Fruit fly (Drosophila melanogaster) whole organism, embryonic: Measurements from ENCODE around the gene CG32713.

ENCODE experiments used
- ATbp ChIP-seq: fragments of 200-800 bp; sonication (Bioruptor generic); optimal IDR thresholded peaks from 2 replicates; lab custom pipeline; 2017; ENCODE audit warnings: missing biosample characterization, mild to moderate bottlenecking, missing genetic modification characterization, missing genetic modification reagents
- Atf6 ChIP-seq: fragments of 200-800 bp; sonication (Bioruptor generic); IDR thresholded peaks from 2 replicates; pipeline ENCODE4 v1.3.6; 2022; ENCODE audit warnings: missing biosample characterization, missing genetic modification characterization
- CG12769 ChIP-seq: fragments of 200-800 bp; sonication (Bioruptor generic); optimal IDR thresholded peaks from 2 replicates; lab custom pipeline; 2019; ENCODE audit warnings: missing biosample characterization, mild to moderate bottlenecking, missing genetic modification characterization, moderate library complexity
- CG13624 ChIP-seq: fragments of 200-800 bp; sonication (Bioruptor generic); optimal IDR thresholded peaks from 2 replicates; lab custom pipeline; 2016; ENCODE audit warnings: missing biosample characterization, missing genetic modification characterization
- CG15073 ChIP-seq: fragments of 200-800 bp; sonication (Bioruptor generic); optimal IDR thresholded peaks from 2 replicates; lab custom pipeline; 2016; ENCODE audit warnings: missing biosample characterization, missing genetic modification characterization
- CG17359 ChIP-seq: fragments of 200-800 bp; sonication (Bioruptor generic); optimal IDR thresholded peaks from 3 replicates; lab custom pipeline; 2018; ENCODE audit warnings: missing biosample characterization, mild to moderate bottlenecking, missing genetic modification characterization, moderate library complexity
- CG18262 ChIP-seq: fragments of 200-800 bp; optimal IDR thresholded peaks from 3 replicates; lab custom pipeline; 2019; ENCODE audit warnings: missing biosample characterization, mild to moderate bottlenecking, missing genetic modification characterization, moderate library complexity
- CG2199 ChIP-seq: fragments of 200-800 bp; sonication (Bioruptor generic); IDR thresholded peaks from 3 replicates; pipeline ENCODE4 v1.3.6; 2022; ENCODE audit warnings: missing biosample characterization, missing genetic modification characterization
- CG2678 ChIP-seq: fragments of 200-800 bp; sonication (Bioruptor generic); optimal IDR thresholded peaks from 3 replicates; lab custom pipeline; 2019; ENCODE audit warnings: missing biosample characterization, mild to moderate bottlenecking, missing genetic modification characterization, moderate library complexity
- CG32772 ChIP-seq: fragments of 200-800 bp; sonication (Bioruptor generic); IDR thresholded peaks from 2 replicates; pipeline ENCODE4 v1.3.6; 2022; ENCODE audit warnings: missing biosample characterization, missing genetic modification characterization
- CG3281 ChIP-seq: fragments of 200-800 bp; sonication (Bioruptor generic); optimal IDR thresholded peaks from 3 replicates; lab custom pipeline; 2017; ENCODE audit warnings: missing biosample characterization, mild to moderate bottlenecking, missing genetic modification characterization
- CG4707 ChIP-seq: fragments of 200-800 bp; sonication (Bioruptor generic); optimal IDR thresholded peaks from 2 replicates; lab custom pipeline; 2018; ENCODE audit warnings: missing biosample characterization, mild to moderate bottlenecking, missing genetic modification characterization, moderate library complexity
- CG5180 ChIP-seq: fragments of 200-800 bp; sonication (Bioruptor generic); optimal IDR thresholded peaks from 3 replicates; lab custom pipeline; 2017; ENCODE audit warnings: missing biosample characterization, missing genetic modification characterization, mild to moderate bottlenecking, moderate library complexity, missing genetic modification reagents
- CG6689 ChIP-seq: fragments of 200-800 bp; sonication (Bioruptor generic); IDR thresholded peaks from 2 replicates; pipeline ENCODE4 v1.3.6; 2022; ENCODE audit warnings: missing biosample characterization, missing genetic modification characterization
- CG6791 ChIP-seq: fragments of 200-800 bp; sonication (Bioruptor generic); IDR thresholded peaks from 3 replicates; pipeline ENCODE4 v1.3.6; 2022; ENCODE audit warnings: missing biosample characterization, missing genetic modification characterization; ENCODE audit not compliant: partially characterized antibody
- CG8290 ChIP-seq, 3 experiments: fragments of 200-800 bp; sonication (Bioruptor generic); optimal IDR thresholded peaks; 2 replicates each; lab custom pipeline; 2016 to 2019; ENCODE audit warnings: missing biosample characterization in 3 of 3, missing genetic modification characterization in 3 of 3, mild to moderate bottlenecking in 2 of 3, moderate library complexity in 1 of 3
- CG9609 ChIP-seq: fragments of 200-800 bp; sonication (Bioruptor generic); optimal IDR thresholded peaks from 3 replicates; lab custom pipeline; 2016; ENCODE audit warnings: missing biosample characterization, missing genetic modification characterization
- Camta ChIP-seq: fragments of 200-800 bp; sonication (Bioruptor generic); optimal IDR thresholded peaks from 2 replicates; lab custom pipeline; 2016; ENCODE audit warnings: missing biosample characterization, missing genetic modification characterization
- ERR ChIP-seq: fragments of 200-800 bp; sonication (Bioruptor generic); optimal IDR thresholded peaks from 2 replicates; lab custom pipeline; 2016; ENCODE audit warnings: missing biosample characterization, missing genetic modification characterization
- Fer1 ChIP-seq: fragments of 200-800 bp; sonication (Bioruptor generic); optimal IDR thresholded peaks from 2 replicates; lab custom pipeline; 2017; ENCODE audit warnings: missing biosample characterization, mild to moderate bottlenecking, missing genetic modification characterization
- GATAe ChIP-seq: fragments of 200-800 bp; sonication (Bioruptor generic); conservative IDR thresholded peaks from 2 replicates; pipeline ENCODE4 v1.3.6; 2022; ENCODE audit warnings: missing biosample characterization, missing genetic modification characterization
- Hr39 ChIP-seq: fragments of >200 bp; optimal IDR thresholded peaks from 2 replicates; lab custom pipeline; 2017
- Lpt ChIP-seq: fragments of >200 bp; optimal IDR thresholded peaks from 2 replicates; lab custom pipeline; 2018; ENCODE audit warnings: missing biosample characterization, missing genetic modification characterization
- Oaz ChIP-seq: fragments of 200-800 bp; sonication (Bioruptor generic); IDR thresholded peaks from 2 replicates; pipeline ENCODE4 v1.3.6; 2022; ENCODE audit warnings: missing biosample characterization, missing genetic modification characterization
- Oli ChIP-seq: fragments of 200-800 bp; sonication (Bioruptor generic); optimal IDR thresholded peaks from 2 replicates; lab custom pipeline; 2018; ENCODE audit warnings: missing biosample characterization, mild to moderate bottlenecking, missing genetic modification characterization, moderate library complexity
- Opbp ChIP-seq: fragments of 200-800 bp; sonication (Bioruptor generic); IDR thresholded peaks from 3 replicates; pipeline ENCODE4 v1.3.6; 2022; ENCODE audit warnings: missing biosample characterization, missing genetic modification characterization; ENCODE audit not compliant: partially characterized antibody
- Ptx1 ChIP-seq: fragments of 200-800 bp; sonication (Bioruptor generic); IDR thresholded peaks from 2 replicates; pipeline ENCODE4 v1.3.6; 2022; ENCODE audit warnings: missing biosample characterization, missing genetic modification characterization
- Rfx ChIP-seq: fragments of 200-800 bp; sonication (Bioruptor generic); IDR thresholded peaks from 2 replicates; pipeline ENCODE4 v1.3.6; 2022; ENCODE audit warnings: missing biosample characterization, missing genetic modification characterization
- Trl ChIP-seq, 3 experiments: fragments of >200 bp in 2 of 3; fragments of 200-800 bp in 1 of 3; sonication (Bioruptor generic) in 1 of 3; optimal IDR thresholded peaks; 2 replicates in 1 of 3; 3 replicates in 2 of 3; lab custom pipeline; 2016 to 2017; ENCODE audit warnings: missing biosample characterization in 1 of 3, missing genetic modification characterization in 1 of 3
- Vsx1 ChIP-seq: fragments of 200-800 bp; sonication (Bioruptor generic); optimal IDR thresholded peaks from 2 replicates; lab custom pipeline; 2017; ENCODE audit warnings: missing biosample characterization, mild to moderate bottlenecking, missing genetic modification characterization, missing genetic modification reagents
- az2 ChIP-seq: fragments of 200-800 bp; sonication (Bioruptor generic); optimal IDR thresholded peaks from 3 replicates; lab custom pipeline; 2016; ENCODE audit warnings: missing biosample characterization, missing genetic modification characterization
- danr ChIP-seq: fragments of 200-800 bp; sonication (Bioruptor generic); IDR thresholded peaks from 2 replicates; pipeline ENCODE4 v1.3.6; 2022; ENCODE audit warnings: missing biosample characterization, missing genetic modification characterization
- dmrt99B ChIP-seq: fragments of 200-800 bp; sonication (Bioruptor generic); optimal IDR thresholded peaks from 2 replicates; lab custom pipeline; 2018; ENCODE audit warnings: missing biosample characterization, mild to moderate bottlenecking, missing genetic modification characterization, moderate library complexity
- dpn ChIP-seq, 2 experiments: fragments of 200-800 bp; sonication (Bioruptor generic); optimal IDR thresholded peaks; 3 replicates each; lab custom pipeline; 2016; ENCODE audit warnings: missing biosample characterization in 2 of 2, missing genetic modification characterization in 2 of 2
- esg ChIP-seq: fragments of 200-800 bp; sonication (Bioruptor generic); conservative IDR thresholded peaks from 2 replicates; pipeline ENCODE4 v1.3.6; 2022; ENCODE audit warnings: missing biosample characterization, missing genetic modification characterization
- hb ChIP-seq: fragments of 200-800 bp; sonication (Bioruptor generic); IDR thresholded peaks from 3 replicates; pipeline ENCODE4 v1.3.6; 2022; ENCODE audit warnings: missing biosample characterization, missing genetic modification characterization; ENCODE audit not compliant: partially characterized antibody
- jigr1 ChIP-seq: fragments of 200-800 bp; sonication (Bioruptor generic); IDR thresholded peaks from 3 replicates; pipeline ENCODE4 v1.3.6; 2022; ENCODE audit warnings: missing biosample characterization, missing genetic modification characterization
- jumu ChIP-seq: fragments of 200-800 bp; sonication (Bioruptor generic); optimal IDR thresholded peaks from 3 replicates; lab custom pipeline; 2016; ENCODE audit warnings: missing biosample characterization, missing genetic modification characterization
- klu ChIP-seq: fragments of 200-800 bp; sonication (Bioruptor generic); IDR thresholded peaks from 2 replicates; pipeline ENCODE4 v1.3.6; 2022; ENCODE audit warnings: missing biosample characterization, missing genetic modification characterization
- lab ChIP-seq: fragments of 200-800 bp; sonication (Bioruptor generic); optimal IDR thresholded peaks from 3 replicates; lab custom pipeline; 2017; ENCODE audit warnings: missing biosample characterization, missing genetic modification characterization, mild to moderate bottlenecking, moderate library complexity, missing genetic modification reagents
- lmd ChIP-seq: fragments of 200-800 bp; sonication (Bioruptor generic); IDR thresholded peaks from 2 replicates; pipeline ENCODE4 v1.3.6; 2022; ENCODE audit warnings: missing biosample characterization, missing genetic modification characterization
- nmo ChIP-seq: fragments of 200-800 bp; sonication (Bioruptor generic); optimal IDR thresholded peaks from 2 replicates; lab custom pipeline; 2018; ENCODE audit warnings: missing biosample characterization, mild to moderate bottlenecking, missing genetic modification characterization, moderate library complexity
- phol ChIP-seq: fragments of 200-800 bp; sonication (Bioruptor generic); optimal IDR thresholded peaks from 3 replicates; lab custom pipeline; 2018; ENCODE audit warnings: missing biosample characterization, mild to moderate bottlenecking, missing genetic modification characterization, moderate library complexity
- pum ChIP-seq: fragments of 200-800 bp; sonication (Bioruptor generic); optimal IDR thresholded peaks from 2 replicates; lab custom pipeline; 2016; ENCODE audit warnings: missing biosample characterization, missing genetic modification characterization
- ranshi ChIP-seq: fragments of 200-800 bp; sonication (Bioruptor generic); IDR thresholded peaks from 2 replicates; pipeline ENCODE4 v1.3.6; 2022; ENCODE audit warnings: missing biosample characterization, missing genetic modification characterization
- row ChIP-seq: fragments of 200-800 bp; sonication (Bioruptor generic); IDR thresholded peaks from 3 replicates; pipeline ENCODE4 v1.3.6; 2022; ENCODE audit warnings: missing biosample characterization, missing genetic modification characterization
- sens ChIP-seq: fragments of 200-800 bp; sonication (Bioruptor generic); peaks from one replicate; lab custom pipeline; 2016; ENCODE audit warnings: missing biosample characterization, missing genetic modification characterization
- tin ChIP-seq: fragments of 200-800 bp; sonication (Bioruptor generic); optimal IDR thresholded peaks from 3 replicates; lab custom pipeline; 2016; ENCODE audit warnings: missing biosample characterization, missing genetic modification characterization
- trh ChIP-seq: fragments of 200-800 bp; sonication (Bioruptor generic); optimal IDR thresholded peaks from 2 replicates; lab custom pipeline; 2016; ENCODE audit warnings: missing biosample characterization, missing genetic modification characterization
- tx ChIP-seq: fragments of 200-800 bp; sonication (Bioruptor generic); optimal IDR thresholded peaks from 2 replicates; lab custom pipeline; 2016; ENCODE audit warnings: missing biosample characterization, missing genetic modification characterization
- vfl ChIP-seq: fragments of 200-800 bp; sonication (Bioruptor generic); optimal IDR thresholded peaks from 2 replicates; lab custom pipeline; 2016; ENCODE audit warnings: missing biosample characterization, missing genetic modification characterization

The CG32713 gene

DNA sequence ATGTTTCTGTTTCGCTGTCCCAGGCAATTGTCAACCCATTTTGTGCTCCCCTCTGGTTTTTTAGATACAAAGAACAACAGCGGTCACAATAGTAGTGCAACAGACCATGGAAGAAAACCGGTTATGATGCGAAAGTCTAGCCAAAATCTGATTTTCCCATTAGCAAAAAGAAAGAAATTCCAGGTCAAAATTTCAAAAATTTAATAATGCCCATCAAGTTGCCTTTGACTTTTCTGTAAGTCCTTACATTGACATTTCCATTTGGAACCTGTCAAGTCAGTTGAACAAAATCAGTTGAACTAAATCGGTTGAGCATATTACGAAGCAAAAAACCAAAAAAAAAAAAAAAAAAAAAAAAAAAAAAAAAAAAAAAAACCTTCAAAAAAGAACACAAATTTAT, 40.5 kb downstream of the CG32713 start (continued):
- no peak for TF ChIP-seq Vsx1 (GFP tag; lab: Kevin White, UChicago)
- no peak for TF ChIP-seq klu
- TF ChIP-seq vfl (GFP tag; lab: Kevin White, UChicago), result no peak
- peak; percentile 29 for TF ChIP-seq jumu (GFP tag; lab: Kevin White, UChicago)
- TF ChIP-seq Fer1 (GFP tag; lab: Kevin White, UChicago), result no peak
- peak; percentile 39 for TF ChIP-seq lmd (GFP tag; lab: Robert Waterston, UW)
- TF ChIP-seq nmo (GFP tag; lab: Kevin White, UChicago), result peak; percentile 63
- peak; percentile 6 for TF ChIP-seq CG18262 (tag; lab: Kevin White, UChicago)
- peak; percentile 36 for TF ChIP-seq CG13624
- 0 out of 2 replicates have a peak, but pooled peaks have one; percentile 12 for TF ChIP-seq Ptx1 (GFP tag; lab: Robert Waterston, UW)
- TF ChIP-seq tin, result peak; percentile 23
- TF ChIP-seq CG12769 (tag; lab: Kevin White, UChicago), result no peak
- peak; percentile 11 for TF ChIP-seq ATbp
- TF ChIP-seq Rfx (GFP tag; lab: Robert Waterston, UW), result 0 out of 2 replicates have a peak, but pooled peaks have one; percentile 29
- TF ChIP-seq CG9609 (GFP tag; lab: Kevin White, UChicago), result no peak
- no peak for TF ChIP-seq Atf6 (GFP tag; lab: Robert Waterston, UW)
- 0 out of 2 replicates have a peak, but pooled peaks have one; percentile 8 for TF ChIP-seq esg (GFP tag; lab: Robert Waterston, UW)
- TF ChIP-seq Hr39 (lab: Kevin White, UChicago), result no peak
- TF ChIP-seq CG3281 (GFP tag; lab: Kevin White, UChicago), result peak; percentile 8
- TF ChIP-seq CG6689 (GFP tag; lab: Robert Waterston, UW), result no peak
- TF ChIP-seq CG2678 (tag; lab: Kevin White, UChicago), result peak; percentile 48
- TF ChIP-seq tx (GFP tag; lab: Kevin White, UChicago), result no peak
- 0 out of 2 replicates have a peak, but pooled peaks have one; percentile 20 for TF ChIP-seq CG32772 (GFP tag; lab: Robert Waterston, UW)
- no peak for TF ChIP-seq Lpt (GFP tag; lab: Kevin White, UChicago)
- no peak for TF ChIP-seq ERR (GFP tag; lab: Kevin White, UChicago)
- TF ChIP-seq sens (GFP tag; lab: Kevin White, UChicago), result peak; percentile 94
- TF ChIP-seq danr (GFP tag; lab: Robert Waterston, UW), result no peak
- TF ChIP-seq trh (GFP tag; lab: Kevin White, UChicago), result no peak
- TF ChIP-seq Opbp (GFP tag; lab: Robert Waterston, UW), result no peak
- TF ChIP-seq ranshi, result no peak
- TF ChIP-seq dpn (GFP tag; optimal IDR thresholded peaks at IDR 0.05; lab: Kevin White, UChicago), result peak in 1 of 2 experiments; percentile 52
- no peak for TF ChIP-seq Oaz (GFP tag; lab: Robert Waterston, UW)
- TF ChIP-seq CG4707 (GFP tag; lab: Kevin White, UChicago), result no peak
- no peak for TF ChIP-seq GATAe (GFP tag; lab: Robert Waterston, UW)
- peak; percentile 16 for TF ChIP-seq Oli (tag; lab: Kevin White, UChicago)
- TF ChIP-seq az2 (GFP tag; lab: Kevin White, UChicago), result peak; percentile 18
- no peak for TF ChIP-seq hb (GFP tag; lab: Robert Waterston, UW)
- TF ChIP-seq CG5180 (GFP tag; lab: Kevin White, UChicago), result no peak
- no peak for TF ChIP-seq jigr1 (GFP tag; lab: Robert Waterston, UW)
- peak; percentile 23 for TF ChIP-seq phol
- TF ChIP-seq Trl (optimal IDR thresholded peaks at IDR 0.05; lab: Kevin White, UChicago), result no peak
- peak; percentile 46 for TF ChIP-seq Trl (GFP tag; optimal IDR thresholded peaks at IDR 0.05; lab: Kevin White, UChicago)
- 0 out of 3 replicates have a peak, but pooled peaks have one; percentile 13 for TF ChIP-seq CG2199 (GFP tag; lab: Robert Waterston, UW)
- TF ChIP-seq lab, result no peak
- peak; percentile 60 for TF ChIP-seq Camta (GFP tag; lab: Kevin White, UChicago)
- no peak for TF ChIP-seq row (GFP tag; lab: Robert Waterston, UW)
- peak; percentile 27 for TF ChIP-seq pum (GFP tag; lab: Kevin White, UChicago)
- TF ChIP-seq CG8290 (GFP tag; optimal IDR thresholded peaks at IDR 0.05; lab: Kevin White, UChicago), result peak; percentile 10
- TF ChIP-seq CG8290 (tag; optimal IDR thresholded peaks at IDR 0.05; lab: Kevin White, UChicago), result no peak
- no peak for TF ChIP-seq CG15073
- TF ChIP-seq CG17359 (tag; lab: Kevin White, UChicago), result peak; percentile 38
- peak; percentile 54 for TF ChIP-seq dmrt99B (tag; lab: Kevin White, UChicago)
- TF ChIP-seq CG6791 (GFP tag; lab: Robert Waterston, UW), result no peak
